Fruit fly (Drosophila melanogaster): ENCODE results near the gene Rab40.

DNA sequence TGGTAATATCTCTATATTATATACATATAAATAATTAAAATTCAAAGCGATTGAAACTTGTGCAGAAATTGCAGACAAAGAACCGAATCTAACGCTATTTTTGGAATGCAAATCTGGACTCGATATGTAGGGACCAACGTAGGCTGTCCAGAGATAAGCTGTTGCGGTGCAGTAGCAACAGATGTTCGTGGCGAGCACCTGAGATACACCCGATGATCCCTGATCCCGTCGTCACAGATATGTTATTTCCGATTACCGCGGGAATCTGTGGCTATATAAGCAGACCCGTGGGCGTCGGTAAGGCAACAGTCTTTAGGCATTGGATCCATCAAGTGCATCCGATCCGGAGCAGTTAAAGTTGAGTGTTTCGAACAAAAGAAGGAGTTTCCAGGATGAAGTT is 27.1 kb upstream of the Rab40 start, which contains the start of gene Lsp1alpha:
- TF ChIP-seq pan (optimal IDR thresholded peaks at IDR 0.05), result no peak
- TF ChIP-seq psq (optimal IDR thresholded peaks at IDR 0.05), result no peak

All from whole organism.